Worm (Caenorhabditis elegans) whole organism, mixed stage, embryonic: ENCODE measurements around the gene srw-87.
A peak's percentile ranks its signal among the peaks of the same experiment; 100 is the strongest.

Source experiments
- M03D4.4 ChIP-seq: sonication (generic microtip); optimal IDR thresholded peaks from 2 replicates; lab custom pipeline; 2017; ENCODE audit warnings: mild to moderate bottlenecking, missing genetic modification characterization, missing compliant biosample characterization
- bed-3 ChIP-seq: fragments of 200-800 bp; sonication (Bioruptor generic); optimal IDR thresholded peaks from 3 replicates; lab custom pipeline; 2018; ENCODE audit warnings: mild to moderate bottlenecking, missing genetic modification characterization, moderate library complexity, missing compliant biosample characterization
- blmp-1 ChIP-seq: fragments of 150-350 bp; optimal IDR thresholded peaks from 2 replicates; lab custom pipeline; 2014; ENCODE audit warnings: missing biosample characterization, missing genetic modification characterization
- ceh-39 ChIP-seq: fragments of 150-350 bp; optimal IDR thresholded peaks from 2 replicates; lab custom pipeline; 2014; ENCODE audit warnings: missing biosample characterization, missing genetic modification characterization
- ceh-43 ChIP-seq: fragments of 200-800 bp; sonication (Bioruptor generic); optimal IDR thresholded peaks from 2 replicates; lab custom pipeline; 2018; ENCODE audit warnings: mild to moderate bottlenecking, missing genetic modification characterization, moderate library complexity, missing compliant biosample characterization
- ceh-83 ChIP-seq: fragments of 200-800 bp; sonication (Bioruptor generic); optimal IDR thresholded peaks from 2 replicates; lab custom pipeline; 2018; ENCODE audit warnings: mild to moderate bottlenecking, missing genetic modification characterization, missing compliant biosample characterization
- cnd-1 ChIP-seq: fragments of 200-800 bp; sonication (Bioruptor generic); optimal IDR thresholded peaks from 2 replicates; lab custom pipeline; 2018; ENCODE audit warnings: mild to moderate bottlenecking, missing genetic modification characterization, missing compliant biosample characterization
- drap-1 ChIP-seq: fragments of 200-800 bp; sonication (Bioruptor generic); optimal IDR thresholded peaks from 3 replicates; lab custom pipeline; 2018; ENCODE audit warnings: mild to moderate bottlenecking, missing genetic modification characterization, missing compliant biosample characterization
- elt-3 ChIP-seq: fragments of 150-350 bp; optimal IDR thresholded peaks from 2 replicates; lab custom pipeline; 2014; ENCODE audit warnings: missing biosample characterization, missing genetic modification characterization
- flh-1 ChIP-seq: fragments of 200-800 bp; sonication (Bioruptor generic); optimal IDR thresholded peaks from 2 replicates; lab custom pipeline; 2018; ENCODE audit warnings: mild to moderate bottlenecking, missing genetic modification characterization, moderate library complexity, missing compliant biosample characterization
- ham-2 ChIP-seq: fragments of 200-800 bp; sonication (Bioruptor generic); optimal IDR thresholded peaks from 2 replicates; lab custom pipeline; 2018; ENCODE audit warnings: mild to moderate bottlenecking, missing genetic modification characterization, missing compliant biosample characterization
- hlh-1 ChIP-seq: fragments of 150-350 bp; optimal IDR thresholded peaks from 2 replicates; lab custom pipeline; 2014; ENCODE audit warnings: missing biosample characterization, missing genetic modification reagents, missing genetic modification characterization
- lin-13 ChIP-seq: fragments of 150-350 bp; optimal IDR thresholded peaks from 2 replicates; lab custom pipeline; 2014; ENCODE audit warnings: missing biosample characterization, missing genetic modification characterization
- lin-32 ChIP-seq: fragments of 200-800 bp; sonication (Bioruptor generic); optimal IDR thresholded peaks from 2 replicates; lab custom pipeline; 2018; ENCODE audit warnings: mild to moderate bottlenecking, missing genetic modification characterization, missing compliant biosample characterization
- lsy-2 ChIP-seq: fragments of 150-350 bp; optimal IDR thresholded peaks from 2 replicates; lab custom pipeline; 2014; ENCODE audit warnings: missing biosample characterization, missing genetic modification characterization
- mep-1 ChIP-seq: fragments of 150-350 bp; optimal IDR thresholded peaks from 2 replicates; lab custom pipeline; 2017; ENCODE audit warnings: missing biosample characterization, missing genetic modification reagents, missing genetic modification characterization, inconsistent platforms
- mls-2 ChIP-seq: sonication (generic microtip); optimal IDR thresholded peaks from 2 replicates; lab custom pipeline; 2016; ENCODE audit warnings: mild to moderate bottlenecking, missing genetic modification characterization, moderate library complexity, missing compliant biosample characterization
- nhr-12 ChIP-seq: fragments of 150-350 bp; optimal IDR thresholded peaks from 2 replicates; lab custom pipeline; 2014; ENCODE audit warnings: missing biosample characterization, missing genetic modification characterization
- nhr-2 ChIP-seq: fragments of 150-350 bp; optimal IDR thresholded peaks from 2 replicates; lab custom pipeline; 2014; ENCODE audit warnings: missing biosample characterization, missing genetic modification characterization
- nhr-237 ChIP-seq: fragments of 150-350 bp; optimal IDR thresholded peaks from 2 replicates; lab custom pipeline; 2014; ENCODE audit warnings: missing biosample characterization, missing genetic modification characterization
- nhr-28 ChIP-seq: fragments of 150-350 bp; optimal IDR thresholded peaks from 2 replicates; lab custom pipeline; 2014; ENCODE audit warnings: missing biosample characterization, missing genetic modification characterization
- nhr-76 ChIP-seq: sonication (generic microtip); optimal IDR thresholded peaks from 2 replicates; lab custom pipeline; 2017; ENCODE audit warnings: missing biosample characterization, missing genetic modification characterization
- sem-2 ChIP-seq: fragments of 200-800 bp; sonication (Bioruptor generic); optimal IDR thresholded peaks from 2 replicates; lab custom pipeline; 2018; ENCODE audit warnings: mild to moderate bottlenecking, missing genetic modification characterization, missing compliant biosample characterization
- snpc-4 ChIP-seq: fragments of 150-350 bp; optimal IDR thresholded peaks from 2 replicates; lab custom pipeline; 2014; ENCODE audit warnings: missing biosample characterization, missing genetic modification characterization
- sptf-1 ChIP-seq: sonication (generic microtip); optimal IDR thresholded peaks from 2 replicates; lab custom pipeline; 2017; ENCODE audit warnings: mild to moderate bottlenecking, missing genetic modification characterization, moderate library complexity, missing compliant biosample characterization
- unc-120 ChIP-seq: sonication (generic microtip); optimal IDR thresholded peaks from 2 replicates; lab custom pipeline; 2017; ENCODE audit warnings: missing genetic modification characterization, missing compliant biosample characterization; ENCODE audit not compliant: poor library complexity, severe bottlenecking
- unc-39 ChIP-seq: fragments of 150-350 bp; optimal IDR thresholded peaks from 2 replicates; lab custom pipeline; 2014; ENCODE audit warnings: missing biosample characterization, missing genetic modification characterization
- unc-62 ChIP-seq: fragments of 150-350 bp; optimal IDR thresholded peaks from 2 replicates; lab custom pipeline; 2014; ENCODE audit warnings: missing biosample characterization, missing genetic modification reagents, missing genetic modification characterization
- zip-8 ChIP-seq: fragments of 150-350 bp; optimal IDR thresholded peaks from 2 replicates; lab custom pipeline; 2014; ENCODE audit warnings: missing biosample characterization, missing genetic modification characterization
- ztf-11 ChIP-seq: fragments of 150-350 bp; optimal IDR thresholded peaks from 2 replicates; lab custom pipeline; 2014; ENCODE audit warnings: missing biosample characterization, missing genetic modification characterization

Gene srw-87

DNA sequence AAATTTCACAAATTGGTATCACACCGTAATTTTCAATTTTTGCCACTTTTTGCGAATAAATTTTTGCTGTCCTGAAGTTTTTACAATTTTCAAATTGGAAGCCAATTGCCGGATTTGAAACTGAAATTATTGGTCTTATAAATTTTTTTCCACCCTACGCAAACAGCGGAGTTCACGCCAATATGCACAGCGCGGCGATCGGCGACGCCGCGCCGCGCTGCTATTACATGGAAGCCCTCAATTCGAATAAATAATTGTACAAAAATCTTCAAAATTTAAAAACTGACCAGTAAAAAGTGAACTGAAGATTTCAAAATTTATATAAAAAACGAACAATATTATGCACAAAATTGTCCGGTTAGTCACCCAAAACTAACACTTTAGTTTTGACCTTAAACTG, 36.6 kb upstream of the srw-87 start:
- TF ChIP-seq nhr-12 (no peak), bed-3 (GFP tag; lab: Kevin White, UChicago) (no peak), zip-8 (tag; lab: Kevin White, UChicago) (no peak), flh-1 (no peak), nhr-28 (tag; lab: Kevin White, UChicago) (no peak), cnd-1 (tag; lab: Kevin White, UChicago) (no peak)

ce11 chrV:16300276-16300675, 36.1 kb upstream of the srw-87 start, which contains the start of gene srbc-82:
srbc-82 (plus strand) TSS chrV:16300576.
- TF ChIP-seq ztf-11 (tag; lab: Kevin White, UChicago) (no peak), sem-2 (GFP tag; lab: Kevin White, UChicago) (no peak), hlh-1 (tag; lab: Kevin White, UChicago) (no peak), blmp-1 (tag; lab: Kevin White, UChicago) (no peak), unc-39 (no peak), nhr-12 (no peak), nhr-237 (tag; lab: Kevin White, UChicago) (no peak), zip-8 (tag; lab: Kevin White, UChicago) (no peak), nhr-76 (tag; lab: Kevin White, UChicago) (no peak), ceh-83 (no peak), ceh-43 (GFP tag; lab: Kevin White, UChicago) (no peak), flh-1 (no peak)

- TF ChIP-seq ztf-11 (tag; lab: Kevin White, UChicago) = no peak
- TF ChIP-seq lin-32 (GFP tag; lab: Kevin White, UChicago) = no peak
- TF ChIP-seq unc-62 (GFP tag; lab: Kevin White, UChicago) = no peak
- no peak for TF ChIP-seq mep-1
- no peak for TF ChIP-seq lsy-2 (tag; lab: Kevin White, UChicago)
- TF ChIP-seq nhr-2 (tag; lab: Kevin White, UChicago) = no peak
- no peak for TF ChIP-seq elt-3 (tag; lab: Kevin White, UChicago)
Measured at ce11 chrV:16302439-16302838, 34.0 kb upstream of the srw-87 start, which contains the start of the genes C31A11.13 and oac-6. C31A11.13 (minus strand) TSS chrV:16302551. oac-6 (plus strand) TSS chrV:16302717.

ce11 chrV:16307253-16307652, 29.2 kb upstream of the srw-87 start, which contains the start of gene srxa-7:
srxa-7 (plus strand) TSS chrV:16307553.
- no peak for TF ChIP-seq unc-120
- TF ChIP-seq ham-2 (GFP tag; lab: Kevin White, UChicago) = no peak
- TF ChIP-seq elt-3 (tag; lab: Kevin White, UChicago) = no peak
- TF ChIP-seq ceh-83 = no peak
- no peak for TF ChIP-seq mls-2 (tag; lab: Kevin White, UChicago)
- TF ChIP-seq, all 35 proteins: peak for 0

ce11 chrV:16308343-16308742, 28.1 kb upstream of the srw-87 start:
- no peak for TF ChIP-seq sptf-1 (tag; lab: Kevin White, UChicago)
- no peak for TF ChIP-seq ztf-11 (tag; lab: Kevin White, UChicago)
- TF ChIP-seq ceh-83 = no peak
- TF ChIP-seq zip-8 (tag; lab: Kevin White, UChicago) = no peak
- no peak for TF ChIP-seq M03D4.4 (tag; lab: Kevin White, UChicago)

- TF ChIP-seq ham-2 (GFP tag; lab: Kevin White, UChicago) (no peak), ztf-11 (tag; lab: Kevin White, UChicago) (no peak), nhr-2 (tag; lab: Kevin White, UChicago) (no peak), nhr-76 (tag; lab: Kevin White, UChicago) (no peak), zip-8 (tag; lab: Kevin White, UChicago) (peak; percentile 74), ceh-39 (tag; lab: Kevin White, UChicago) (no peak), nhr-28 (tag; lab: Kevin White, UChicago) (peak; percentile 12), cnd-1 (tag; lab: Kevin White, UChicago) (no peak), snpc-4 (tag; lab: Kevin White, UChicago) (no peak), drap-1 (GFP tag; lab: Kevin White, UChicago) (no peak), unc-62 (GFP tag; lab: Kevin White, UChicago) (no peak), lin-13 (tag; lab: Kevin White, UChicago) (no peak)
Measured at ce11 chrV:16309523-16309922, 26.9 kb upstream of the srw-87 start, which contains the start of gene oac-7. oac-7 (plus strand) TSS chrV:16309805.
